Worm (Caenorhabditis elegans) whole organism, L4 larva: Measurements from ENCODE around the gene C29A12.6.

Experiments
- D1046.2 ChIP-seq: fragments of 200-800 bp; sonication (Bioruptor generic); IDR thresholded peaks from 2 replicates; pipeline ENCODE4 v1.3.6; 2022; ENCODE audit warnings: missing genetic modification characterization, missing compliant biosample characterization
- T26A8.4 ChIP-seq: fragments of 200-800 bp; sonication (Bioruptor generic); IDR thresholded peaks from 2 replicates; pipeline ENCODE4 v1.3.6; 2022; ENCODE audit warnings: missing genetic modification characterization, missing compliant biosample characterization
- Y48G9A.11 ChIP-seq: fragments of 200-800 bp; sonication (Bioruptor generic); IDR thresholded peaks from 2 replicates; pipeline ENCODE4 v1.3.6; 2022; ENCODE audit warnings: missing genetic modification reagents, missing genetic modification characterization, missing compliant biosample characterization
- Y5F2A.4 ChIP-seq: fragments of 200-800 bp; sonication (Bioruptor generic); optimal IDR thresholded peaks from 2 replicates; lab custom pipeline; 2018; ENCODE audit warnings: mild to moderate bottlenecking, missing genetic modification characterization, missing compliant biosample characterization
- Y75B8A.6 ChIP-seq: fragments of 200-800 bp; sonication (Bioruptor generic); IDR thresholded peaks from 2 replicates; pipeline ENCODE4 v1.3.6; 2022; ENCODE audit warnings: missing genetic modification reagents, missing genetic modification characterization, missing compliant biosample characterization
- aha-1 ChIP-seq: fragments of 150-350 bp; peaks from one replicate; lab custom pipeline; 2014; ENCODE audit warnings: missing biosample characterization, missing genetic modification characterization
- ceh-20 ChIP-seq: fragments of 200-800 bp; sonication (Bioruptor generic); IDR thresholded peaks from 2 replicates; pipeline ENCODE4 v1.3.6; 2022; ENCODE audit warnings: missing genetic modification reagents, missing genetic modification characterization, missing compliant biosample characterization
- ceh-62 ChIP-seq: sonication (generic microtip); optimal IDR thresholded peaks from 2 replicates; lab custom pipeline; 2017; ENCODE audit warnings: missing biosample characterization, missing genetic modification characterization
- daf-16 ChIP-seq, 3 experiments: sonication (generic microtip); optimal IDR thresholded peaks; 2 replicates each; lab custom pipeline; 2016 to 2017; ENCODE audit warnings: missing genetic modification characterization in 3 of 3, missing genetic modification reagents in 3 of 3, mild to moderate bottlenecking in 2 of 3, missing compliant biosample characterization in 2 of 3, missing biosample characterization in 1 of 3, moderate library complexity in 1 of 3
- daf-8 ChIP-seq: fragments of 200-800 bp; sonication (Bioruptor generic); IDR thresholded peaks from 2 replicates; pipeline ENCODE4 v1.3.6; 2022; ENCODE audit warnings: missing genetic modification characterization, missing compliant biosample characterization
- dmd-6 ChIP-seq: fragments of 200-800 bp; sonication (Bioruptor generic); IDR thresholded peaks from 2 replicates; pipeline ENCODE4 v1.3.6; 2022; ENCODE audit warnings: missing genetic modification reagents, missing genetic modification characterization, missing compliant biosample characterization
- dmd-8 ChIP-seq: fragments of 200-800 bp; sonication (Bioruptor generic); IDR thresholded peaks from 2 replicates; pipeline ENCODE4 v1.3.6; 2022; ENCODE audit warnings: missing genetic modification characterization, missing compliant biosample characterization
- dve-1 ChIP-seq: sonication (generic microtip); optimal IDR thresholded peaks from 2 replicates; lab custom pipeline; 2017; ENCODE audit warnings: antibody characterized with exemption, mild to moderate bottlenecking, missing genetic modification characterization, missing compliant biosample characterization; ENCODE audit not compliant: insufficient read depth
- egl-27 ChIP-seq: sonication (generic microtip); optimal IDR thresholded peaks from 3 replicates; lab custom pipeline; 2017; ENCODE audit warnings: missing biosample characterization, missing genetic modification reagents, missing genetic modification characterization
- egl-43 ChIP-seq: fragments of 200-800 bp; sonication (Bioruptor generic); IDR thresholded peaks from 2 replicates; pipeline ENCODE4 v1.3.6; 2022; ENCODE audit warnings: missing genetic modification reagents, missing genetic modification characterization, missing compliant biosample characterization
- gei-8 ChIP-seq: fragments of 200-800 bp; sonication (Bioruptor generic); optimal IDR thresholded peaks from 2 replicates; lab custom pipeline; 2018; ENCODE audit warnings: mild to moderate bottlenecking, missing genetic modification characterization, missing compliant biosample characterization
- hlh-11 ChIP-seq: fragments of 200-800 bp; sonication (Bioruptor generic); optimal IDR thresholded peaks from 2 replicates; lab custom pipeline; 2018; ENCODE audit warnings: mild to moderate bottlenecking, missing genetic modification characterization, missing compliant biosample characterization
- hlh-30 ChIP-seq: sonication (generic microtip); optimal IDR thresholded peaks from 2 replicates; lab custom pipeline; 2017; ENCODE audit warnings: antibody characterized with exemption, mild to moderate bottlenecking, missing genetic modification characterization, missing compliant biosample characterization; ENCODE audit not compliant: insufficient read depth
- hmg-1.1 ChIP-seq: fragments of 200-800 bp; sonication (Bioruptor generic); IDR thresholded peaks from 2 replicates; pipeline ENCODE4 v1.3.6; 2022; ENCODE audit warnings: missing genetic modification reagents, missing genetic modification characterization, missing compliant biosample characterization
- lin-1 ChIP-seq: fragments of 200-800 bp; sonication (Bioruptor generic); IDR thresholded peaks from 2 replicates; pipeline ENCODE4 v1.3.6; 2022; ENCODE audit warnings: missing genetic modification reagents, missing genetic modification characterization, missing compliant biosample characterization
- lin-15B ChIP-seq: fragments of 150-350 bp; sonication (generic microtip); optimal IDR thresholded peaks from 3 replicates; lab custom pipeline; 2014; ENCODE audit warnings: missing biosample characterization, missing genetic modification characterization
- lin-39 ChIP-seq: fragments of 150-350 bp; optimal IDR thresholded peaks from 2 replicates; lab custom pipeline; 2014; ENCODE audit warnings: missing biosample characterization, missing genetic modification reagents, missing genetic modification characterization
- lir-3 ChIP-seq: sonication (generic microtip); optimal IDR thresholded peaks from 2 replicates; lab custom pipeline; 2016; ENCODE audit warnings: mild to moderate bottlenecking, missing genetic modification characterization, missing compliant biosample characterization
- mdl-1 ChIP-seq, 2 experiments: fragments of 150-350 bp in 1 of 2; sonication (generic microtip) in 1 of 2; optimal IDR thresholded peaks; 2 replicates each; lab custom pipeline; 2014 to 2017; ENCODE audit warnings: missing biosample characterization in 2 of 2, missing genetic modification characterization in 2 of 2
- mdt-29 ChIP-seq: fragments of 200-800 bp; sonication (Bioruptor generic); IDR thresholded peaks from 2 replicates; pipeline ENCODE4 v1.3.6; 2022; ENCODE audit warnings: missing genetic modification reagents, missing genetic modification characterization, missing compliant biosample characterization
- mep-1 ChIP-seq: fragments of 150-350 bp; sonication (generic microtip); optimal IDR thresholded peaks from 3 replicates; lab custom pipeline; 2014; ENCODE audit warnings: missing biosample characterization, missing genetic modification characterization
- mes-2 ChIP-seq: sonication (generic microtip); optimal IDR thresholded peaks from 2 replicates; lab custom pipeline; 2016; ENCODE audit warnings: missing genotype, mild to moderate bottlenecking, missing genetic modification characterization, missing compliant biosample characterization; ENCODE audit not compliant: poor library complexity, severe bottlenecking
- nhr-111 ChIP-seq: fragments of 200-800 bp; sonication (Bioruptor generic); optimal IDR thresholded peaks from 2 replicates; lab custom pipeline; 2018; ENCODE audit warnings: mild to moderate bottlenecking, missing genetic modification characterization, missing compliant biosample characterization
- nhr-237 ChIP-seq: sonication (generic microtip); optimal IDR thresholded peaks from 2 replicates; lab custom pipeline; 2017; ENCODE audit warnings: missing biosample characterization, missing genetic modification characterization
- nhr-28 ChIP-seq: fragments of 150-350 bp; optimal IDR thresholded peaks from 2 replicates; lab custom pipeline; 2014; ENCODE audit warnings: missing biosample characterization, missing genetic modification characterization
- nhr-41 ChIP-seq: fragments of 200-800 bp; sonication (Bioruptor generic); IDR thresholded peaks from 2 replicates; pipeline ENCODE4 v1.3.6; 2022; ENCODE audit warnings: missing genetic modification reagents, missing genetic modification characterization, missing compliant biosample characterization
- nhr-42 ChIP-seq: fragments of 200-800 bp; sonication (Bioruptor generic); IDR thresholded peaks from 2 replicates; pipeline ENCODE4 v1.3.6; 2022; ENCODE audit warnings: missing genetic modification characterization, missing compliant biosample characterization
- php-3 ChIP-seq: fragments of 200-800 bp; sonication (Bioruptor generic); IDR thresholded peaks from 2 replicates; pipeline ENCODE4 v1.3.6; 2022; ENCODE audit warnings: missing genetic modification reagents, missing genetic modification characterization, missing compliant biosample characterization
- saeg-2 ChIP-seq: fragments of 200-800 bp; sonication (Bioruptor generic); IDR thresholded peaks from 2 replicates; pipeline ENCODE4 v1.3.6; 2022; ENCODE audit warnings: missing genetic modification reagents, missing genetic modification characterization, missing compliant biosample characterization
- skn-1 ChIP-seq: fragments of 150-350 bp; optimal IDR thresholded peaks from 2 replicates; lab custom pipeline; 2014; ENCODE audit warnings: missing biosample characterization, missing genetic modification characterization
- snpc-4 ChIP-seq: fragments of 150-350 bp; optimal IDR thresholded peaks from 2 replicates; lab custom pipeline; 2014; ENCODE audit warnings: missing biosample characterization, missing genetic modification characterization
- tra-1 ChIP-seq: fragments of 200-800 bp; sonication (Bioruptor generic); IDR thresholded peaks from 2 replicates; pipeline ENCODE4 v1.3.6; 2022; ENCODE audit warnings: missing genetic modification reagents, missing genetic modification characterization, missing compliant biosample characterization
- unc-62 ChIP-seq, 3 experiments: fragments of 150-350 bp in 1 of 3; sonication (generic microtip); optimal IDR thresholded peaks in 2 of 3; peaks in 1 of 3; 1 replicate in 1 of 3; 2 replicates in 2 of 3; lab custom pipeline; 2014 to 2017; ENCODE audit warnings: missing biosample characterization in 3 of 3, missing genetic modification characterization in 3 of 3, missing genetic modification reagents in 3 of 3, missing genotype in 1 of 3
- zag-1 ChIP-seq: fragments of 150-350 bp; optimal IDR thresholded peaks from 2 replicates; lab custom pipeline; 2014; ENCODE audit warnings: missing biosample characterization, missing genetic modification characterization

C29A12.6 gene

ce11 chrV:10802060-10802459 lies 44.9 kb upstream of the C29A12.6 start (continued):
- no peak for TF ChIP-seq hmg-1.1 (GFP tag; lab: Robert Waterston, UW)
- no peak for TF ChIP-seq mes-2 (tag; lab: Kevin White, UChicago)
- no peak for TF ChIP-seq ceh-62 (tag; lab: Kevin White, UChicago)
- TF ChIP-seq dmd-8 (GFP tag; lab: Robert Waterston, UW): no peak
- TF ChIP-seq dve-1: peak; percentile 96
- TF ChIP-seq unc-62 (GFP tag; optimal IDR thresholded peaks at IDR 0.05 in 1 of 2; lab: Kevin White, UChicago): no peak
- TF ChIP-seq unc-62 (tag; optimal IDR thresholded peaks at IDR 0.05; lab: Kevin White, UChicago): no peak
- TF ChIP-seq lir-3: no peak
- no peak for TF ChIP-seq aha-1
- no peak for TF ChIP-seq snpc-4
- TF ChIP-seq nhr-237 (tag; lab: Kevin White, UChicago): no peak
- TF ChIP-seq php-3 (GFP tag; lab: Robert Waterston, UW): peak; percentile 96
- TF ChIP-seq skn-1 (tag; lab: Kevin White, UChicago): no peak
- TF ChIP-seq nhr-28: peak; percentile 82
- no peak for TF ChIP-seq nhr-111 (GFP tag; lab: Kevin White, UChicago)
- TF ChIP-seq Y48G9A.11 (GFP tag; lab: Robert Waterston, UW): no peak
- 0 out of 2 replicates have a peak, but pooled peaks have one; percentile 31 for TF ChIP-seq mdt-29 (GFP tag; lab: Robert Waterston, UW)
- TF ChIP-seq ceh-20: peak; percentile 69; the same call in 1 of the 2 replicates
- no peak for TF ChIP-seq nhr-42 (GFP tag; lab: Robert Waterston, UW)
- TF ChIP-seq dmd-6: peak; percentile 99
- TF ChIP-seq D1046.2 (GFP tag; lab: Robert Waterston, UW): no peak
- TF ChIP-seq egl-27 (tag; lab: Kevin White, UChicago): no peak
- peak; percentile 95 for TF ChIP-seq tra-1
- TF ChIP-seq hlh-11 (tag; lab: Kevin White, UChicago): peak; percentile 95
- TF ChIP-seq hlh-30 (tag; lab: Kevin White, UChicago): peak; percentile 61
- no peak for TF ChIP-seq Y75B8A.6 (GFP tag; lab: Robert Waterston, UW)
- no peak for TF ChIP-seq daf-8
- TF ChIP-seq daf-16 (GFP tag; optimal IDR thresholded peaks at IDR 0.05; lab: Kevin White, UChicago): peak in 1 of 2 experiments; percentile 77
- peak; percentile 93 for TF ChIP-seq daf-16 (tag; optimal IDR thresholded peaks at IDR 0.05; lab: Kevin White, UChicago)
- peak in 1 of 2 experiments; percentile 49 for TF ChIP-seq mdl-1 (tag; optimal IDR thresholded peaks at IDR 0.05; lab: Kevin White, UChicago)
- TF ChIP-seq T26A8.4 (GFP tag; lab: Robert Waterston, UW): no peak
- peak; percentile 33 for TF ChIP-seq mep-1
- TF ChIP-seq saeg-2: peak; percentile 80; the same call in 1 of the 2 replicates
- TF ChIP-seq, all 104 proteins: peak for 20

ce11 chrV:10804374-10804773 lies 42.6 kb upstream of the C29A12.6 start, which contains the start of gene secs-1:
secs-1 (minus strand) TSS chrV:10804474.
- no peak for TF ChIP-seq lin-15B (tag; lab: Kevin White, UChicago)
- TF ChIP-seq egl-27 (tag; lab: Kevin White, UChicago): no peak
- no peak for TF ChIP-seq Y5F2A.4 (GFP tag; lab: Kevin White, UChicago)
- no peak for TF ChIP-seq zag-1 (tag; lab: Kevin White, UChicago)
- TF ChIP-seq egl-43 (GFP tag; lab: Robert Waterston, UW): no peak
- no peak for TF ChIP-seq gei-8 (GFP tag; lab: Kevin White, UChicago)
- TF ChIP-seq nhr-41 (GFP tag; lab: Robert Waterston, UW): no peak
- no peak for TF ChIP-seq lin-1 (GFP tag; lab: Robert Waterston, UW)
- no peak for TF ChIP-seq hmg-1.1 (GFP tag; lab: Robert Waterston, UW)
- TF ChIP-seq lin-39: no peak
- TF ChIP-seq, all 104 proteins: peak for 0
